Fruit fly (Drosophila melanogaster) whole organism, embryonic: ENCODE measurements around the gene CG2145.

Experiments
- Ada2b ChIP-seq: fragments of 200-800 bp; sonication (Bioruptor generic); IDR thresholded peaks from 2 replicates; pipeline ENCODE4 v1.3.6; 2022; ENCODE audit warnings: missing biosample characterization, missing genetic modification characterization
- B-H1 ChIP-seq: fragments of 200-800 bp; sonication (Bioruptor generic); IDR thresholded peaks from 3 replicates; pipeline ENCODE4 v1.3.6; 2022; ENCODE audit warnings: missing biosample characterization, missing genetic modification characterization
- C15 ChIP-seq: fragments of 200-800 bp; sonication (Bioruptor generic); IDR thresholded peaks from 3 replicates; pipeline ENCODE4 v1.3.6; 2022; ENCODE audit warnings: missing biosample characterization, missing genetic modification characterization
- CG1024 ChIP-seq: fragments of 200-800 bp; sonication (Bioruptor generic); IDR thresholded peaks from 2 replicates; pipeline ENCODE4 v1.3.6; 2022; ENCODE audit warnings: missing biosample characterization, missing genetic modification characterization
- CG11560 ChIP-seq: fragments of 200-800 bp; sonication (Bioruptor generic); IDR thresholded peaks from 3 replicates; pipeline ENCODE4 v1.3.6; 2022; ENCODE audit warnings: missing biosample characterization, missing genetic modification characterization
- CG12104 ChIP-seq: fragments of 200-800 bp; sonication (Bioruptor generic); optimal IDR thresholded peaks from 3 replicates; lab custom pipeline; 2016; ENCODE audit warnings: missing biosample characterization, missing genetic modification characterization
- CG12659 ChIP-seq: fragments of 200-800 bp; sonication (Bioruptor generic); optimal IDR thresholded peaks from 3 replicates; lab custom pipeline; 2017; ENCODE audit warnings: mild to moderate bottlenecking, missing biosample characterization, missing genetic modification reagents, missing genetic modification characterization
- CG13296 ChIP-seq: fragments of 200-800 bp; sonication (Bioruptor generic); optimal IDR thresholded peaks from 3 replicates; lab custom pipeline; 2018; ENCODE audit warnings: missing biosample characterization, mild to moderate bottlenecking, missing genetic modification characterization
- CG13775 ChIP-seq: fragments of 200-800 bp; sonication (Bioruptor generic); optimal IDR thresholded peaks from 3 replicates; lab custom pipeline; 2017; ENCODE audit warnings: missing biosample characterization, mild to moderate bottlenecking, missing genetic modification characterization
- CG14441 ChIP-seq: fragments of 200-800 bp; sonication (Bioruptor generic); IDR thresholded peaks from 2 replicates; pipeline ENCODE4 v1.3.6; 2022; ENCODE audit warnings: missing biosample characterization, missing genetic modification characterization
- CG14860 ChIP-seq: fragments of 200-800 bp; sonication (Bioruptor generic); IDR thresholded peaks from 3 replicates; pipeline ENCODE4 v1.3.6; 2022; ENCODE audit warnings: missing biosample characterization, missing genetic modification characterization; ENCODE audit not compliant: partially characterized antibody
- CG15479 ChIP-seq: fragments of 200-800 bp; sonication (Bioruptor generic); optimal IDR thresholded peaks from 3 replicates; lab custom pipeline; 2019; ENCODE audit warnings: missing biosample characterization, mild to moderate bottlenecking, missing genetic modification characterization, moderate library complexity
- CG15514 ChIP-seq: fragments of 200-800 bp; sonication (Bioruptor generic); optimal IDR thresholded peaks from 3 replicates; lab custom pipeline; 2017; ENCODE audit warnings: missing biosample characterization, missing genetic modification characterization, mild to moderate bottlenecking, moderate library complexity, missing genetic modification reagents
- CG2120 ChIP-seq: fragments of 200-800 bp; sonication (Bioruptor generic); optimal IDR thresholded peaks from 3 replicates; lab custom pipeline; 2016; ENCODE audit warnings: missing biosample characterization, missing genetic modification characterization
- CG2712 ChIP-seq: fragments of 200-800 bp; optimal IDR thresholded peaks from 3 replicates; lab custom pipeline; 2019; ENCODE audit warnings: missing biosample characterization, mild to moderate bottlenecking, missing genetic modification characterization, moderate library complexity
- CG3407 ChIP-seq: fragments of 200-800 bp; sonication (Bioruptor generic); optimal IDR thresholded peaks from 2 replicates; lab custom pipeline; 2018; ENCODE audit warnings: missing biosample characterization, mild to moderate bottlenecking, missing genetic modification characterization
- CG3838 ChIP-seq: fragments of 200-800 bp; sonication (Bioruptor generic); optimal IDR thresholded peaks from 3 replicates; lab custom pipeline; 2016; ENCODE audit warnings: missing biosample characterization, missing genetic modification characterization
- CG5245 ChIP-seq: fragments of 200-800 bp; sonication (Bioruptor generic); optimal IDR thresholded peaks from 3 replicates; lab custom pipeline; 2016; ENCODE audit warnings: missing biosample characterization, missing genetic modification characterization
- CG7839 ChIP-seq: fragments of 200-800 bp; sonication (Bioruptor generic); optimal IDR thresholded peaks from 3 replicates; lab custom pipeline; 2018; ENCODE audit warnings: missing biosample characterization, mild to moderate bottlenecking, missing genetic modification characterization, moderate library complexity
- CG7928 ChIP-seq: fragments of 200-800 bp; sonication (Bioruptor generic); optimal IDR thresholded peaks from 2 replicates; lab custom pipeline; 2017; ENCODE audit warnings: missing biosample characterization, mild to moderate bottlenecking, missing genetic modification characterization
- CG8359 ChIP-seq: fragments of 200-800 bp; sonication (Bioruptor generic); optimal IDR thresholded peaks from 2 replicates; lab custom pipeline; 2017; ENCODE audit warnings: missing biosample characterization, mild to moderate bottlenecking, missing genetic modification characterization, borderline replicate concordance
- CG8944 ChIP-seq: fragments of 200-800 bp; sonication (Bioruptor generic); optimal IDR thresholded peaks from 3 replicates; lab custom pipeline; 2016; ENCODE audit warnings: missing biosample characterization, missing genetic modification characterization
- CG9609 ChIP-seq: fragments of 200-800 bp; sonication (Bioruptor generic); optimal IDR thresholded peaks from 3 replicates; lab custom pipeline; 2016; ENCODE audit warnings: missing biosample characterization, missing genetic modification characterization
- CrebB ChIP-seq: fragments of 200-800 bp; sonication (Bioruptor generic); optimal IDR thresholded peaks from 3 replicates; lab custom pipeline; 2018; ENCODE audit warnings: missing biosample characterization, mild to moderate bottlenecking, missing genetic modification characterization
- HLHmδ ChIP-seq: fragments of 200-800 bp; sonication (Bioruptor generic); optimal IDR thresholded peaks from 2 replicates; lab custom pipeline; 2018; ENCODE audit warnings: missing biosample characterization, mild to moderate bottlenecking, missing genetic modification characterization, moderate library complexity
- Hand ChIP-seq: fragments of 200-800 bp; sonication (Bioruptor generic); optimal IDR thresholded peaks from 2 replicates; lab custom pipeline; 2017; ENCODE audit warnings: mild to moderate bottlenecking, missing biosample characterization, missing genetic modification reagents, missing genetic modification characterization
- Hr3 ChIP-seq: fragments of 200-800 bp; sonication (Bioruptor generic); optimal IDR thresholded peaks from 3 replicates; lab custom pipeline; 2016; ENCODE audit warnings: missing biosample characterization, missing genetic modification characterization
- Hr78 ChIP-seq, 2 experiments: fragments of 200-800 bp in 1 of 2; fragments of >200 bp in 1 of 2; sonication (Bioruptor generic) in 1 of 2; optimal IDR thresholded peaks; 2 replicates each; lab custom pipeline; 2017 to 2019; ENCODE audit warnings: missing biosample characterization in 2 of 2, missing genetic modification characterization in 2 of 2, mild to moderate bottlenecking in 1 of 2, moderate library complexity in 1 of 2
- Meics ChIP-seq: fragments of 200-800 bp; sonication (Bioruptor generic); optimal IDR thresholded peaks from 2 replicates; lab custom pipeline; 2017; ENCODE audit warnings: missing biosample characterization, mild to moderate bottlenecking, missing genetic modification characterization
- NC2α ChIP-seq: fragments of 200-800 bp; sonication (Bioruptor generic); optimal IDR thresholded peaks from 2 replicates; lab custom pipeline; 2016; ENCODE audit warnings: missing biosample characterization, missing genetic modification characterization
- Nf-YB ChIP-seq: fragments of 200-800 bp; sonication (Bioruptor generic); optimal IDR thresholded peaks from 3 replicates; lab custom pipeline; 2019; ENCODE audit warnings: missing biosample characterization, mild to moderate bottlenecking, missing genetic modification characterization, moderate library complexity
- Sox100B ChIP-seq: fragments of 200-800 bp; sonication (Bioruptor generic); optimal IDR thresholded peaks from 3 replicates; lab custom pipeline; 2018; ENCODE audit warnings: missing biosample characterization, mild to moderate bottlenecking, missing genetic modification characterization
- Sox102F ChIP-seq: fragments of 200-800 bp; sonication (Bioruptor generic); optimal IDR thresholded peaks from 2 replicates; lab custom pipeline; 2018; ENCODE audit warnings: missing biosample characterization, mild to moderate bottlenecking, missing genetic modification characterization, moderate library complexity
- Sry-β ChIP-seq: fragments of 200-800 bp; sonication (Bioruptor generic); optimal IDR thresholded peaks from 2 replicates; lab custom pipeline; 2018; ENCODE audit warnings: missing biosample characterization, mild to moderate bottlenecking, missing genetic modification characterization, moderate library complexity
- Tbp ChIP-seq: fragments of >200 bp; optimal IDR thresholded peaks from 2 replicates; lab custom pipeline; 2018; ENCODE audit warnings: missing biosample characterization, missing genetic modification characterization
- bab2 ChIP-seq: fragments of 200-800 bp; sonication (Bioruptor generic); optimal IDR thresholded peaks from 2 replicates; lab custom pipeline; 2016; ENCODE audit warnings: missing biosample characterization, missing genetic modification characterization
- br ChIP-seq: fragments of >200 bp; optimal IDR thresholded peaks from 2 replicates; lab custom pipeline; 2017
- cad ChIP-seq: fragments of >200 bp; optimal IDR thresholded peaks from 2 replicates; lab custom pipeline; 2017; ENCODE audit warnings: missing biosample characterization, missing genetic modification characterization
- caup ChIP-seq: fragments of 200-800 bp; sonication (Bioruptor generic); optimal IDR thresholded peaks from 3 replicates; lab custom pipeline; 2017; ENCODE audit warnings: missing biosample characterization, mild to moderate bottlenecking, missing genetic modification characterization, moderate library complexity; ENCODE audit not compliant: severe bottlenecking
- cwo ChIP-seq: fragments of 200-800 bp; sonication (Bioruptor generic); optimal IDR thresholded peaks from 3 replicates; lab custom pipeline; 2017; ENCODE audit warnings: missing biosample characterization, missing genetic modification characterization, mild to moderate bottlenecking, moderate library complexity, missing genetic modification reagents
- da ChIP-seq: fragments of 200-800 bp; sonication (Bioruptor generic); optimal IDR thresholded peaks from 2 replicates; lab custom pipeline; 2016; ENCODE audit warnings: missing biosample characterization, missing genetic modification characterization
- dati ChIP-seq: fragments of 200-800 bp; sonication (Bioruptor generic); IDR thresholded peaks from 2 replicates; pipeline ENCODE4 v1.3.6; 2022; ENCODE audit warnings: missing biosample characterization, missing genetic modification characterization
- grn ChIP-seq: fragments of 200-800 bp; sonication (Bioruptor generic); optimal IDR thresholded peaks from 3 replicates; lab custom pipeline; 2017; ENCODE audit warnings: missing biosample characterization, missing genetic modification characterization
- gt ChIP-seq: fragments of 200-800 bp; sonication (Bioruptor generic); IDR thresholded peaks from 2 replicates; pipeline ENCODE4 v1.3.6; 2022; ENCODE audit warnings: missing biosample characterization, missing genetic modification characterization
- ham ChIP-seq: fragments of 200-800 bp; sonication (Bioruptor generic); IDR thresholded peaks from 2 replicates; pipeline ENCODE4 v1.3.6; 2022; ENCODE audit warnings: missing biosample characterization, missing genetic modification characterization
- nom ChIP-seq: fragments of 200-800 bp; sonication (Bioruptor generic); optimal IDR thresholded peaks from 2 replicates; lab custom pipeline; 2017; ENCODE audit warnings: missing biosample characterization, missing genetic modification characterization, mild to moderate bottlenecking, moderate library complexity, missing genetic modification reagents
- onecut ChIP-seq: fragments of 200-800 bp; sonication (Bioruptor generic); IDR thresholded peaks from 2 replicates; pipeline ENCODE4 v1.3.6; 2022; ENCODE audit warnings: missing biosample characterization, missing genetic modification characterization
- peb ChIP-seq: fragments of 200-800 bp; sonication (Bioruptor generic); IDR thresholded peaks from 2 replicates; pipeline ENCODE4 v1.3.6; 2022; ENCODE audit warnings: missing biosample characterization, missing genetic modification characterization
- pfk ChIP-seq: fragments of 200-800 bp; sonication (Bioruptor generic); optimal IDR thresholded peaks from 2 replicates; lab custom pipeline; 2018; ENCODE audit warnings: missing biosample characterization, mild to moderate bottlenecking, missing genetic modification characterization, moderate library complexity
- sna ChIP-seq: fragments of 200-800 bp; sonication (Bioruptor generic); IDR thresholded peaks from 2 replicates; pipeline ENCODE4 v1.3.6; 2022; ENCODE audit warnings: missing biosample characterization, missing genetic modification characterization; ENCODE audit not compliant: partially characterized antibody
- sug ChIP-seq: fragments of 200-800 bp; optimal IDR thresholded peaks from 2 replicates; lab custom pipeline; 2019; ENCODE audit warnings: missing biosample characterization, mild to moderate bottlenecking, missing genetic modification characterization, moderate library complexity

CG2145 gene

dm6 chrX:10905047-10905446, 22.2 kb upstream of the CG2145 start (continued):
- TF ChIP-seq da (GFP tag; lab: Kevin White, UChicago), result no peak
- no peak for TF ChIP-seq cad
- peak; percentile 83 for TF ChIP-seq Sox100B
- TF ChIP-seq Sry-β (GFP tag; lab: Kevin White, UChicago), result no peak
- TF ChIP-seq CG7839 (tag; lab: Kevin White, UChicago), result peak; percentile 79
- TF ChIP-seq CG9609 (GFP tag; lab: Kevin White, UChicago), result peak; percentile 37
- no peak for TF ChIP-seq sug (tag; lab: Kevin White, UChicago)
- TF ChIP-seq Hr3 (GFP tag; lab: Kevin White, UChicago), result peak; percentile 49
- TF ChIP-seq Tbp (GFP tag; lab: Kevin White, UChicago), result no peak
- TF ChIP-seq CG2712, result peak; percentile 73
- peak; percentile 54 for TF ChIP-seq CG5245 (GFP tag; lab: Kevin White, UChicago)
- peak; percentile 68 for TF ChIP-seq CG15479 (GFP tag; lab: Kevin White, UChicago)
- no peak for TF ChIP-seq CrebB (tag; lab: Kevin White, UChicago)
- peak; percentile 49 for TF ChIP-seq Meics (GFP tag; lab: Kevin White, UChicago)
- no peak; the same call in 2 of the 3 replicates for TF ChIP-seq B-H1 (GFP tag; lab: Robert Waterston, UW)
- TF ChIP-seq onecut (GFP tag; lab: Robert Waterston, UW), result peak; percentile 20; the same call in 1 of the 2 replicates
- TF ChIP-seq caup (GFP tag; lab: Kevin White, UChicago), result peak; percentile 23
- no peak for TF ChIP-seq Hr78 (GFP tag; optimal IDR thresholded peaks at IDR 0.05; lab: Kevin White, UChicago)
- no peak for TF ChIP-seq CG11560 (tag; lab: Robert Waterston, UW)
- TF ChIP-seq Ada2b (GFP tag; lab: Robert Waterston, UW), result peak; percentile 59
- peak; percentile 39; the same call in 1 of the 2 replicates for TF ChIP-seq CG14441 (GFP tag; lab: Robert Waterston, UW)
- 0 out of 2 replicates have a peak, but pooled peaks have one; percentile 35 for TF ChIP-seq peb (GFP tag; lab: Robert Waterston, UW)
- TF ChIP-seq bab2 (GFP tag; lab: Kevin White, UChicago), result no peak
- no peak for TF ChIP-seq sna (GFP tag; lab: Robert Waterston, UW)
- peak; percentile 24 for TF ChIP-seq NC2α (GFP tag; lab: Kevin White, UChicago)
- TF ChIP-seq dati, result no peak
- TF ChIP-seq CG12659 (GFP tag; lab: Kevin White, UChicago), result peak; percentile 56
- no peak for TF ChIP-seq grn
- 0 out of 2 replicates have a peak, but pooled peaks have one; percentile 31 for TF ChIP-seq CG1024 (GFP tag; lab: Robert Waterston, UW)
- no peak for TF ChIP-seq Hand (GFP tag; lab: Kevin White, UChicago)
- peak; percentile 45 for TF ChIP-seq CG3407 (GFP tag; lab: Kevin White, UChicago)
- peak; percentile 26 for TF ChIP-seq Nf-YB
- peak; percentile 64 for TF ChIP-seq CG13775 (GFP tag; lab: Kevin White, UChicago)
- peak; percentile 24 for TF ChIP-seq CG8944
- peak; percentile 18 for TF ChIP-seq CG15514 (GFP tag; lab: Kevin White, UChicago)
- TF ChIP-seq CG12104 (GFP tag; lab: Kevin White, UChicago), result peak; percentile 54
- no peak for TF ChIP-seq C15
- TF ChIP-seq br (lab: Kevin White, UChicago), result no peak
- TF ChIP-seq CG3838 (GFP tag; lab: Kevin White, UChicago), result no peak
- TF ChIP-seq CG2120 (GFP tag; lab: Kevin White, UChicago), result peak; percentile 39
- no peak for TF ChIP-seq CG7928 (GFP tag; lab: Kevin White, UChicago)
- no peak for TF ChIP-seq HLHmδ (GFP tag; lab: Kevin White, UChicago)
- no peak for TF ChIP-seq CG14860
- TF ChIP-seq CG8359 (GFP tag; lab: Kevin White, UChicago), result peak; percentile 45
- no peak for TF ChIP-seq nom (GFP tag; lab: Kevin White, UChicago)
- no peak for TF ChIP-seq ham
- TF ChIP-seq Sox102F (GFP tag; lab: Kevin White, UChicago), result peak; percentile 75
- peak; percentile 19 for TF ChIP-seq CG13296
- no peak for TF ChIP-seq gt (GFP tag; lab: Robert Waterston, UW)
- TF ChIP-seq cwo (GFP tag; lab: Kevin White, UChicago), result peak; percentile 24
- no peak for TF ChIP-seq pfk (GFP tag; lab: Kevin White, UChicago)
